Worm (Caenorhabditis elegans): ENCODE results near the gene R07E5.17.
"Not testable (repeated sequence)": the region's sequence is repeated elsewhere in the genome, so short reads cannot be mapped to it uniquely, and the experiment has no call there.

R07E5.17 gene

ce11 chrIII:4414041-4414440 lies 9.8 kb upstream of the R07E5.17 start (continued):
- not testable (repeated sequence) for TF ChIP-seq cebp-1 (GFP tag; IDR thresholded peaks at IDR 0.05)
- TF ChIP-seq cebp-1 (tag; optimal IDR thresholded peaks at IDR 0.05), result peak; percentile 77
- 0 out of 2 replicates have a peak, but pooled peaks have one; percentile 12 for TF ChIP-seq madf-8 (GFP tag; conservative IDR thresholded peaks at IDR 0.05)
- peak; percentile 34 for TF ChIP-seq ztf-18 (tag; optimal IDR thresholded peaks at IDR 0.05)
- peak; percentile 78 for TF ChIP-seq lin-26 (GFP tag; IDR thresholded peaks at IDR 0.05)
- peak; percentile 58; the same call in 1 of the 2 replicates for TF ChIP-seq pbrm-1 (GFP tag; IDR thresholded peaks at IDR 0.05)
- TF ChIP-seq dox-1 (GFP tag; IDR thresholded peaks at IDR 0.05), result peak; percentile 64
- TF ChIP-seq snpc-4 (GFP tag; optimal IDR thresholded peaks at IDR 0.05), result peak; percentile 92
- peak; percentile 94 to 99 (median 96) for TF ChIP-seq snpc-4 (tag; optimal IDR thresholded peaks at IDR 0.05)
- TF ChIP-seq nfyb-1 (GFP tag; IDR thresholded peaks at IDR 0.05), result peak; percentile 78; the same call in 1 of the 2 replicates
- TF ChIP-seq Y53G8AR.9 (GFP tag; conservative IDR thresholded peaks at IDR 0.05), result peak; percentile 68
- TF ChIP-seq snpc-3.4 (tag; optimal IDR thresholded peaks at IDR 0.05), result peak; percentile 73
- TF ChIP-seq B0261.1 (tag; optimal IDR thresholded peaks at IDR 0.05), result peak; percentile 61
- TF ChIP-seq lsl-1 (GFP tag; optimal IDR thresholded peaks at IDR 0.05), result peak; percentile 26
- TF ChIP-seq ceh-27 (GFP tag; optimal IDR thresholded peaks at IDR 0.05), result peak; percentile 7

- TF ChIP-seq ceh-58 (GFP tag; IDR thresholded peaks at IDR 0.05) (no peak), nhr-80 (tag; optimal IDR thresholded peaks at IDR 0.05) (peak; percentile 52), nfya-2 (GFP tag; IDR thresholded peaks at IDR 0.05) (no peak), F57A8.1 (GFP tag; optimal IDR thresholded peaks at IDR 0.05) (no peak)
These were observed 8.9 kb upstream of the R07E5.17 start, which contains the start of gene mpc-1 for ce11 chrIII:4413099-4413498. Gene mpc-1, plus strand, starts transcription at chrIII:4413457.

- TF ChIP-seq F37B4.10 (GFP tag; IDR thresholded peaks at IDR 0.05) (no peak), F57A8.1 (GFP tag; optimal IDR thresholded peaks at IDR 0.05) (no peak), unc-130 (GFP tag; optimal IDR thresholded peaks at IDR 0.05) (no peak), lsl-1 (GFP tag; optimal IDR thresholded peaks at IDR 0.05) (peak; percentile 72), egl-44 (GFP tag; IDR thresholded peaks at IDR 0.05) (no peak), snpc-4 (GFP tag; optimal IDR thresholded peaks at IDR 0.05) (no peak), snpc-4 (tag; optimal IDR thresholded peaks at IDR 0.05) (peak in 2 of 4 experiments; percentile 3 to 6), hlh-26 (GFP tag; conservative IDR thresholded peaks at IDR 0.05) (no peak), nfya-2 (GFP tag; IDR thresholded peaks at IDR 0.05) (no peak), hmg-1.2 (GFP tag; IDR thresholded peaks at IDR 0.05) (peak; percentile 45; the same call in 1 of the 2 replicates), mxl-1 (tag; optimal IDR thresholded peaks at IDR 0.05) (no peak), F39B2.1 (GFP tag; IDR thresholded peaks at IDR 0.05) (no peak), lsy-27 (tag; optimal IDR thresholded peaks at IDR 0.05; ENCODE audit: borderline replicate concordance, insufficient read depth) (no peak), tbp1 (GFP tag; optimal IDR thresholded peaks at IDR 0.05) (peak; percentile 30), snpc-1.3 (tag; optimal IDR thresholded peaks at IDR 0.05; ENCODE audit: insufficient read depth) (no peak), aptf-2 (GFP tag; conservative IDR thresholded peaks at IDR 0.05) (no peak), madf-8 (GFP tag; conservative IDR thresholded peaks at IDR 0.05) (no peak), ZK185.1 (tag; optimal IDR thresholded peaks at IDR 0.05; ENCODE audit: poor library complexity, severe bottlenecking) (no peak), lin-40 (tag; optimal IDR thresholded peaks at IDR 0.05) (peak; percentile 10), nhr-80 (tag; optimal IDR thresholded peaks at IDR 0.05) (peak; percentile 33), F52B5.7 (tag; optimal IDR thresholded peaks at IDR 0.05) (no peak), rcor-1 (GFP tag; IDR thresholded peaks at IDR 0.05) (no peak), pbrm-1 (GFP tag; IDR thresholded peaks at IDR 0.05) (no peak), akir-1 (GFP tag; optimal IDR thresholded peaks at IDR 0.05) (no peak), lin-35 (GFP tag; optimal IDR thresholded peaks at IDR 0.05) (no peak), D2030.7 (GFP tag; IDR thresholded peaks at IDR 0.05) (no peak), snpc-3.4 (tag; optimal IDR thresholded peaks at IDR 0.05) (peak; percentile 55), sptf-2 (GFP tag; optimal IDR thresholded peaks at IDR 0.05) (no peak), tbx-9 (tag; optimal IDR thresholded peaks at IDR 0.05; ENCODE audit: borderline replicate concordance) (no peak), athp-1 (tag; optimal IDR thresholded peaks at IDR 0.05) (no peak), ets-4 (GFP tag; optimal IDR thresholded peaks at IDR 0.05) (no peak)
These were observed 8.1 kb upstream of the R07E5.17 start for ce11 chrIII:4412108-4413009.

Measured in whole organism, young adult.